Worm (Caenorhabditis elegans) whole organism, early embryonic: ENCODE measurements around the gene C01C4.2.

Source experiments
- B0310.2 ChIP-seq: sonication (generic microtip); optimal IDR thresholded peaks from 2 replicates; lab custom pipeline; 2016; ENCODE audit warnings: mild to moderate bottlenecking, missing genetic modification characterization, missing compliant biosample characterization
- F13C5.2 ChIP-seq: sonication (generic microtip); optimal IDR thresholded peaks from 2 replicates; lab custom pipeline; 2017; ENCODE audit warnings: mild to moderate bottlenecking, missing genetic modification characterization, inconsistent platforms, missing compliant biosample characterization
- aly-1 ChIP-seq: sonication (generic microtip); optimal IDR thresholded peaks from 2 replicates; lab custom pipeline; 2016; ENCODE audit warnings: missing genetic modification characterization, missing compliant biosample characterization
- ama-1 ChIP-seq: fragments of 150-350 bp; optimal IDR thresholded peaks from 2 replicates; lab custom pipeline; 2014
- ceh-13 ChIP-seq: fragments of 200-800 bp; sonication (Bioruptor generic); optimal IDR thresholded peaks from 2 replicates; lab custom pipeline; 2018; ENCODE audit warnings: mild to moderate bottlenecking, missing genetic modification characterization, missing compliant biosample characterization
- ceh-36 ChIP-seq: sonication (generic microtip); optimal IDR thresholded peaks from 2 replicates; lab custom pipeline; 2016; ENCODE audit warnings: missing genetic modification characterization, inconsistent platforms, missing compliant biosample characterization
- ets-7 ChIP-seq: sonication (generic microtip); optimal IDR thresholded peaks from 2 replicates; lab custom pipeline; 2016; ENCODE audit warnings: missing genotype, missing genetic modification characterization, missing compliant biosample characterization
- flt-1 ChIP-seq: fragments of 200-800 bp; sonication (Bioruptor generic); IDR thresholded peaks from 2 replicates; pipeline ENCODE4 v1.3.6; 2022; ENCODE audit warnings: missing genetic modification characterization, missing compliant biosample characterization
- hmbx-1 ChIP-seq: sonication (generic microtip); optimal IDR thresholded peaks from 2 replicates; lab custom pipeline; 2016; ENCODE audit warnings: mild to moderate bottlenecking, missing genetic modification characterization, missing compliant biosample characterization
- hmg-4 ChIP-seq: fragments of 200-800 bp; sonication (Bioruptor generic); optimal IDR thresholded peaks from 2 replicates; lab custom pipeline; 2018; ENCODE audit warnings: mild to moderate bottlenecking, missing genetic modification characterization, missing compliant biosample characterization
- hnd-1 ChIP-seq: sonication (generic microtip); optimal IDR thresholded peaks from 2 replicates; lab custom pipeline; 2016; ENCODE audit warnings: missing genetic modification characterization, missing compliant biosample characterization
- pes-1 ChIP-seq: fragments of 200-800 bp; sonication (Bioruptor generic); IDR thresholded peaks from 2 replicates; pipeline ENCODE4 v1.3.6; 2022; ENCODE audit warnings: missing genetic modification reagents, missing genetic modification characterization, missing compliant biosample characterization
- scrt-1 ChIP-seq: fragments of 200-800 bp; sonication (Bioruptor generic); IDR thresholded peaks from 2 replicates; pipeline ENCODE4 v1.3.6; 2022; ENCODE audit warnings: missing genetic modification characterization, missing compliant biosample characterization
- sea-1 ChIP-seq: fragments of 200-800 bp; sonication (Bioruptor generic); conservative IDR thresholded peaks from 2 replicates; pipeline ENCODE4 v1.3.6; 2022; ENCODE audit warnings: missing genetic modification characterization, missing compliant biosample characterization
- tbx-11 ChIP-seq: fragments of 200-800 bp; sonication (Bioruptor generic); IDR thresholded peaks from 2 replicates; pipeline ENCODE4 v1.3.6; 2022; ENCODE audit warnings: missing genetic modification characterization, missing compliant biosample characterization
- tbx-37 ChIP-seq: fragments of 200-800 bp; sonication (Bioruptor generic); conservative IDR thresholded peaks from 2 replicates; pipeline ENCODE4 v1.3.6; 2022; ENCODE audit warnings: missing genetic modification reagents, missing genetic modification characterization, missing compliant biosample characterization
- tra-4 ChIP-seq: sonication (generic microtip); optimal IDR thresholded peaks from 2 replicates; lab custom pipeline; 2017; ENCODE audit warnings: missing genetic modification characterization, missing compliant biosample characterization

C01C4.2 gene

DNA sequence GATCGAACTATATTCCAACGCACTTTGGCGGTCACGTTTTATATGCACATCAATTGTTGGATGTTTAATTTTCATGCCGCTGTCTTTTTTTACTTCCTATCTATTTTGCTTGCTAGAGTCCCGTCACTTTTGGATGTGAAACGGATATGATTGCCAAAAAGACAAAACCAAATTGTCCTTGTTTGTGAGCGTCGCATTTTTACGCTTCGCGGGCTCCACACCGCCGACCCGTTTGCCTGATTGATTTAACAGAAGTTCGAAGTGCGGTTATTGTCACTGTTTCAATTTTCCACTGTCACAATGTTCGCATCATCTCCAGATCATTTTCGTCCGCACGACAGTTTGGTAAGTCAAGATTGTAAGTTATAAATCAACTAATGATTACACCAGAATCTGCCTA lies at the start of gene C01C4.2:
Gene C01C4.2 (plus strand): TSS at position 301 of the 400 bp plus-strand sequence.
- TF ChIP-seq ceh-36 (tag; lab: Kevin White, UChicago) = no peak
- TF ChIP-seq ets-7 (tag; lab: Kevin White, UChicago) = no peak
- no peak for TF ChIP-seq sea-1 (GFP tag; lab: Robert Waterston, UW)

DNA sequence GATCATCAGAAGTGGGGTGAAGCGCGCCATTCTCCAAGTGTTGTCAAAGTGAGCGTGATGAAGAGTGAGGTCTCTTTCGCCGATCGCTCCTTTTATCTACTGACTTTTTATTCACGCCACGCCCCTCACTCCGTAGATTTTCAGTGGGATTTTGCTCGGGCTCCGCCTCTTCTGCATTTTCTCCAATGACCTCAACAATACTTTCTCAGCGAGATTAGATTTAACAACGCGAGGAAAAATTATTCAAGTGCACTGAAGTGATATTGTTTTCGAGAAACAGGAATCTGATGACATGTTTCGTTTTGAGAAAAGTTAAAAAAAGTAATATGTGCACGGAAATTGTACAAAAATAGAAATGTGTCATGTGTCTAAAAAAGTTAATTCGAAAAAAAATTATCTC lies 46.1 kb upstream of the C01C4.2 start, which contains the start of gene snet-1:
Gene snet-1 (minus strand): TSS at position 101 of the 400 bp plus-strand sequence.
- TF ChIP-seq hmbx-1 (no peak), B0310.2 (tag; lab: Kevin White, UChicago) (no peak), F13C5.2 (tag; lab: Kevin White, UChicago) (no peak), pes-1 (no peak), tra-4 (tag; lab: Kevin White, UChicago) (no peak), hmg-4 (GFP tag; lab: Kevin White, UChicago) (no peak), ceh-13 (no peak), ceh-36 (tag; lab: Kevin White, UChicago) (no peak), flt-1 (no peak), ama-1 (lab: Kevin White, UChicago) (no peak), hnd-1 (no peak), scrt-1 (GFP tag; lab: Robert Waterston, UW) (no peak), tbx-37 (GFP tag; lab: Robert Waterston, UW) (no peak), sea-1 (GFP tag; lab: Robert Waterston, UW) (no peak), aly-1 (tag; lab: Kevin White, UChicago) (no peak), tbx-11 (GFP tag; lab: Robert Waterston, UW) (no peak)

- TF ChIP-seq aly-1 (tag; lab: Kevin White, UChicago) (no peak), pes-1 (no peak), ama-1 (lab: Kevin White, UChicago) (no peak), hmbx-1 (no peak), scrt-1 (GFP tag; lab: Robert Waterston, UW) (no peak), B0310.2 (tag; lab: Kevin White, UChicago) (no peak), tbx-37 (GFP tag; lab: Robert Waterston, UW) (no peak), tbx-11 (GFP tag; lab: Robert Waterston, UW) (no peak), F13C5.2 (tag; lab: Kevin White, UChicago) (no peak)
Observed at ce11 chrX:3671998-3672397, 42.9 kb upstream of the C01C4.2 start, which contains the start of gene C02F12.5. TSS of gene C02F12.5 (minus strand) at chrX:3672098.

DNA sequence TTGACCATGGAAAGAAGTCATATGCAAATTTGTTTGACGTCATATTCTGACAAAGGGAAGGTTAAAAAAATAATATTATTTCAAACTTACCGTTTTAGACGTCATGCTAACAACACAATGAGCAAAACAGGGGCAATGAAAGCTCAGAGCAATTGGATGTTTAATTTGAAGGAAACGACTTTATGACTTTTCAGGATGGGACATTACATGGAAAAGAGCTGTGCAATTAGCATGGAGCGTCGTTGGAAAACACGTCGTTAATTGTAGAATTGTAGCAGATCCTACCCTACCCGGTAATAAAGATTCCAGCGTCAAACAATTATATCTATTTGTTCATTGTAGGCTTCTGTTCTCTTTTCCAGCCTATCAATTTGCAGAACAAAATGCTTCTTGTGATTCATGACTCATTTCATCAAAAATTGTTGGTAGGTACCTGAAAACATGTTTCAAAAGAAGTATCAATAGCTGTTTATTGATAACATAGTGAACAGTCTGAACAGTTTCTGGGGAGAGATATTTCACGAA lies 41.3 kb upstream of the C01C4.2 start, which contains the start of gene ceh-63:
Gene ceh-63 (minus strand): TSS at position 475 of the 525 bp plus-strand sequence.
- TF ChIP-seq scrt-1 (GFP tag; lab: Robert Waterston, UW) (no peak), ets-7 (tag; lab: Kevin White, UChicago) (no peak), sea-1 (GFP tag; lab: Robert Waterston, UW) (no peak), pes-1 (no peak), ama-1 (lab: Kevin White, UChicago) (no peak), flt-1 (no peak), hnd-1 (no peak), B0310.2 (tag; lab: Kevin White, UChicago) (no peak)

DNA sequence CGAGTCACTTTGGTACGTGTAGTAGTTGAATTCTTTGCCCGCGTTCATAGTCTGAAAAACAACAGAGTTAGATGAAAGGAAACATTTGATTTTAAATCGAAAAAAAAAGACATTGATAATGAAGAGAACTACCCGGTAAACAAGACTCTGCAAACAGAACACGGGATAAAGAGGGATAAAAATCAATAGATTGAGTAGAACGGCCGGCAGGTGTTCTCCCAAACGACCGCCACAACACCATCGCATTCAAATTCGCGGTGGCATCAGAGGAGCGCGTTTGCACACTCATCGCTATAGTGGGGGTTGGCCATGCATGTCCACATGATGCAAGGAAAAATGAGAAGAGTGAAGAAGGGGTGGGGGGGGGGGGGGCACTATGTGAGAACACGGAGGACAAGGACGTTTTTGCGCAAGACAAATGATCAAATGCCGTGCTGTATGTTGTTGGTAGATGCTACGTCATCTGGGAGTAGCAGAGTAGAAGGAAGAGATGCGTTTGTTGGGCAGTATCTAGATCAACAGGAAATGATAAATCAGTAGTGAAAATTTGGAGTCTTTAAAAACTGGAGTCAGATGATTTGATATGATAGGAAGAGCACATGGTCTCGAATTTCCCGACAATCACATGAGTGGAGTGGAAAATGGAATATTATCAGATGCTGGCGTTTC lies 36.3 kb upstream of the C01C4.2 start, which contains the start of gene tag-52:
Gene tag-52 (minus strand): TSS at position 51 of the 669 bp plus-strand sequence.
- TF ChIP-seq sea-1 (GFP tag; lab: Robert Waterston, UW) (no peak), hmg-4 (GFP tag; lab: Kevin White, UChicago) (peak; percentile 88), pes-1 (no peak), tra-4 (tag; lab: Kevin White, UChicago) (no peak), flt-1 (no peak), hmbx-1 (no peak), ceh-36 (tag; lab: Kevin White, UChicago) (peak; percentile 34), aly-1 (tag; lab: Kevin White, UChicago) (no peak), F13C5.2 (tag; lab: Kevin White, UChicago) (peak; percentile 65), hnd-1 (no peak), ama-1 (lab: Kevin White, UChicago) (no peak), B0310.2 (tag; lab: Kevin White, UChicago) (no peak), ceh-13 (no peak), tbx-37 (GFP tag; lab: Robert Waterston, UW) (no peak)

DNA sequence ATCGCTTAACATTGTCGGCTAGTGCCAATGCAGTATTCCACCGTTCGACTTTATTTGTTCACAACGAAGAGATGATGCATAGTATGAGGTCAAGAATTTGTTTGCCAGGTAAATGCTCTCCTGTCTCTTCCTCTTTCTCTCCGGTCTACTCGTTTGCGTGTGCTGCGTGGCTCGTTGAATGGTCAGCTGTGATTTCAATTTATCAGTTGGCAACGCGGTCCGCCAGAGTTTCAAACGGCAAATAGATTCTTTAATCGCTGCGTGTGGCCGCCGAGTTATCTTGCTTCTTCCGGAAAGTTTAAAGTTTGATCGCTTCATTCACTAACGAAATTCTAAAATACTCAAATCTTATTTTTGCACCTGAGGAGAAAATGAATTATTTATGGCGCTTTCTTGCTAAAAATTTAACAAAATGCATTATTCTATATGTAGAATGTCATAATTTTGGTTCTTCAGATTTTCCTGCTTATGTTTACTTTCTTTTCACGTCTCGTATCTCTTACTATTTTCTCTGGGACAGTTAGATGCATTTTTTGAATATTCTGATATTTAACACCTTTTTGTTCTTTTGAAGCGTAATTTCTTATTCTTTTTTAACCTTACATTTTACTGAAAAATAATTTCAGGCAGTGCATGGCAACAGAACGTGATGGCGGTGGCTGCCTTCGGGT lies 34.2 kb upstream of the C01C4.2 start, which contains the start of gene tsp-17:
Gene tsp-17 (plus strand): TSS at position 621 of the 671 bp plus-strand sequence.
- no peak for TF ChIP-seq sea-1 (GFP tag; lab: Robert Waterston, UW)
- TF ChIP-seq tbx-37 (GFP tag; lab: Robert Waterston, UW) = no peak
- TF ChIP-seq hnd-1 = no peak
- no peak for TF ChIP-seq ceh-36 (tag; lab: Kevin White, UChicago)
- no peak for TF ChIP-seq flt-1
- no peak for TF ChIP-seq hmg-4 (GFP tag; lab: Kevin White, UChicago)
- TF ChIP-seq hmbx-1 = no peak
- TF ChIP-seq pes-1 = no peak
- TF ChIP-seq aly-1 (tag; lab: Kevin White, UChicago) = no peak

- TF ChIP-seq hmg-4 (GFP tag; lab: Kevin White, UChicago) (peak; percentile 25), sea-1 (GFP tag; lab: Robert Waterston, UW) (no peak), tra-4 (tag; lab: Kevin White, UChicago) (no peak), F13C5.2 (tag; lab: Kevin White, UChicago) (no peak)
Observed at ce11 chrX:3683060-3683459, 31.8 kb upstream of the C01C4.2 start.
